Worm (Caenorhabditis elegans): ENCODE data around the gene mnp-1.

Gene mnp-1

DNA sequence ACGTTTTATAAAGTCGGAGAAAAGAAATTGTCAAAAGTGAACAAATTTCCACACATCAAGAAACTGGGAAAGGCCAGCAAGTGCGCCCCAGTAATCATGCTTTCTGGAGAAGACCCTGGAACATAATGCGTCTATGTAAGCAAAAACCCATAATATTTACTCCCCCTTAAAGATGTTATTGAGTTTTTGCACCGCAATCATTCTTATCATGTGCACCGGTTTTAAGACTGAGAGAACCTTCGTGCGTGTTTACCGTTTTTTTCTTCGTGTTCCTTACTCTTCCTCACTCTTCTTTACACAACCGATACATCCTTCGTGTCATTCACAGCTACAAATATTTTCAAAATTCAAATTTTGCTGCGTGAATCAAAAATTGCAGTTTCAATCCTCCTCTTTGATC is 16.5 kb downstream of the mnp-1 start:
- TF ChIP-seq rnt-1 (tag; optimal IDR thresholded peaks at IDR 0.05) (no peak), nhr-90 (tag; optimal IDR thresholded peaks at IDR 0.05; ENCODE audit: poor library complexity) (no peak), ztf-4 (tag; optimal IDR thresholded peaks at IDR 0.05) (no peak), ama-1 (optimal IDR thresholded peaks at IDR 0.05) (no peak), zip-4 (GFP tag; optimal IDR thresholded peaks at IDR 0.05) (no peak), nhr-11 (tag; optimal IDR thresholded peaks at IDR 0.05) (no peak)

DNA sequence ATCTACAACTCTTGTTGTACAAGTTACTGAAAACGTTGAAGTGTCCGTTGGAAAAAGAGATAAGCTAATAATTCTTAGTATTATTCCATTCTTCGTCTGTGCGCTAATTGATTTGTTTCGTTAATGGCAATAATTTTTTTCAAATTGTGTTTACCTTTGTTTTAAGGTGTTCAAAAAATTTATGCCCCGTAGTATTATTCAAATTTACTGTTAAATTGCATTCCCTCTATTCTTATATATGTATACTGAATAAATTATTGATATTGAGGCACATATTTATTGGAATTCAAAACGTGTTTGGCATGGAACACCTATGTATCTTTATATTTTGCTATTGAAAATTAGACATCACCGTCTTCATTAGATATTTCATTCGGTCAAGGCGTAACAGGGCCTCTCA is 18.5 kb downstream of the mnp-1 start, which contains the start of gene pals-26:
pals-26 (plus strand) TSS at position 301 of the 400 bp plus-strand sequence.
- no peak for TF ChIP-seq mab-9 (GFP tag; IDR thresholded peaks at IDR 0.05)

DNA sequence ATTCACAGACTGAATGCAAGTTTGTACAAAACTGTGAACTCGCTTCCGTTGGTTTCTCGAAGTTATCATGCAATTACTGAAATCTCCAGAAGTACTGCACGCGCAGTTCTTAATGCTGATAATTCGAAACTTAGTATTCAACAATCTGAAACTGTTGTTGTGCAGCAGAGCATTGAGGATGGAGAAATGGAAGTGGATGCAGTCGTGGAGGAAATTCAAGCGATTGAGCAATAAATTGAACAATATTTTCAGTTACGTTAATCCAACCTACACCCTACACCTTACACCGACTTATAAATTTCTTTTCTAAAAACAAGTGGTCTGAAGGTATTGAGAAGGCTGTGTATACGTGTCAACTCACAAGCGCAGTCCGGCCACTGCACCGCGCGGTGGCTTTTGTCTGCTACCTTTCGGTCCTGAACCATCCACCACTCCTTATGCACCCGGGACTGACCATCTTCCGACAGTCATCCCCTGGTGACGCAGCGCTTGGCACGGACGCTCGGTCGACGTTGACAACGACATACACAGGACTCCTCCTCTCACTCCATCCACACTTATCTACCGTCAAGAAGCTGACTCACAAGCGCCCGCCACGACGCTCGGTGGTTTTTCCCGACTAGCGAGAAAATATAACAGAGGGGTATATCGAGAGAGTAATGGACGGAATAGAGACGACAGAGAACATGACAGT is 22.4 kb downstream of the mnp-1 start:
- TF ChIP-seq dsc-1 (tag; optimal IDR thresholded peaks at IDR 0.05) (peak; percentile 25), dpl-1 (GFP tag; optimal IDR thresholded peaks at IDR 0.05) (peak in 1 of 3 experiments; percentile 5), lir-3 (tag; optimal IDR thresholded peaks at IDR 0.05; ENCODE audit: poor library complexity) (peak; percentile 8), skn-1 (tag; optimal IDR thresholded peaks at IDR 0.05) (peak; percentile 27), tbx-2 (tag; optimal IDR thresholded peaks at IDR 0.05) (peak; percentile 23), nhr-90 (tag; optimal IDR thresholded peaks at IDR 0.05; ENCODE audit: poor library complexity) (peak; percentile 56), nhr-85 (tag) (peak; percentile 56), swsn-7 (tag; optimal IDR thresholded peaks at IDR 0.05) (peak; percentile 52), lsy-2 (tag; optimal IDR thresholded peaks at IDR 0.05) (peak; percentile 30 to 65), lin-35 (GFP tag; optimal IDR thresholded peaks at IDR 0.05) (peak in 1 of 2 experiments; percentile 21), ceh-88 (GFP tag; IDR thresholded peaks at IDR 0.05) (peak; percentile 48; the same call in 1 of the 2 replicates), nhr-71 (tag; optimal IDR thresholded peaks at IDR 0.05) (peak; percentile 62), fkh-8 (tag; optimal IDR thresholded peaks at IDR 0.05) (peak; percentile 29), mdl-1 (tag; optimal IDR thresholded peaks at IDR 0.05) (peak in 1 of 2 experiments; percentile 1), grh-1 (GFP tag; IDR thresholded peaks at IDR 0.05) (0 out of 2 replicates have a peak, but pooled peaks have one; percentile 28), nhr-20 (tag; optimal IDR thresholded peaks at IDR 0.05) (peak; percentile 48), pax-3 (tag; optimal IDR thresholded peaks at IDR 0.05) (peak; percentile 13), nhr-19 (GFP tag; conservative IDR thresholded peaks at IDR 0.05) (peak; percentile 81), elt-3 (tag; optimal IDR thresholded peaks at IDR 0.05) (peak in 1 of 6 experiments; percentile 17), irx-1 (tag; optimal IDR thresholded peaks at IDR 0.05) (peak; percentile 19), blmp-1 (tag; optimal IDR thresholded peaks at IDR 0.05) (peak; percentile 28), isw-1 (GFP tag; IDR thresholded peaks at IDR 0.05) (peak; percentile 8; the same call in 1 of the 2 replicates), xbp-1 (tag; optimal IDR thresholded peaks at IDR 0.05) (peak; percentile 25), C16A3.4 (tag; optimal IDR thresholded peaks at IDR 0.05) (peak; percentile 23), mep-1 (tag; optimal IDR thresholded peaks at IDR 0.05) (peak; percentile 50), rnt-1 (tag; optimal IDR thresholded peaks at IDR 0.05) (peak; percentile 28), nhr-47 (tag; optimal IDR thresholded peaks at IDR 0.05) (peak; percentile 56), aly-2 (tag; optimal IDR thresholded peaks at IDR 0.05) (peak; percentile 30), snu-23 (GFP tag; optimal IDR thresholded peaks at IDR 0.05) (peak; percentile 52), efl-1 (optimal IDR thresholded peaks at IDR 0.05) (peak in 1 of 2 experiments; percentile 38), efl-1 (GFP tag; optimal IDR thresholded peaks at IDR 0.05 in 1 of 2) (peak in 1 of 2 experiments; percentile 61)

DNA sequence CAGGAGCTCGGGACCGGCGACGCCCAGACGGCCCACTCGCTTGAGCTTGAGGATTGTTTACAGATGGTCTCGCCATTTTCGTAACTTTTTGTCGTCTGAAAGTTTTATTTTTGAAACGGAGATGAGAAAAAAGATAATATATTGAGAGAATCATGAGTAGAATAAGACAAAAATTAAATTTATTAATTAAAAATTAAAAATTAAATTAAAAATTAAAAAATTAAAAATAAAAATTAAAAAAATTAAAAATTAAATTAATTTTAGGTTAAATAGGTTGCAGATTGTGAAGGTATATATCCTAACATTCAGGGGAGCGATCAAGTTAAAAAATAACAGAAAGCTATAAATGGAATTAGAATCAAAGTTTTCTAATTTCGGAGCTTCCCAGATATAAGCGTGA is 23.3 kb downstream of the mnp-1 start, which contains the start of gene B0284.3:
B0284.3 (minus strand) TSS at position 101 of the 400 bp plus-strand sequence.
- TF ChIP-seq sptf-1 (tag; optimal IDR thresholded peaks at IDR 0.05) (no peak), ceh-8 (GFP tag; optimal IDR thresholded peaks at IDR 0.05) (no peak), ztf-4 (tag; optimal IDR thresholded peaks at IDR 0.05) (no peak), ceh-90 (tag; optimal IDR thresholded peaks at IDR 0.05) (no peak), nhr-11 (tag; optimal IDR thresholded peaks at IDR 0.05) (no peak), nhr-85 (tag) (no peak), hlh-4 (tag; optimal IDR thresholded peaks at IDR 0.05) (no peak), C16A3.4 (tag; optimal IDR thresholded peaks at IDR 0.05) (no peak), F16B12.6 (tag; optimal IDR thresholded peaks at IDR 0.05) (no peak), nhr-28 (tag; optimal IDR thresholded peaks at IDR 0.05) (no peak), unc-30 (tag; optimal IDR thresholded peaks at IDR 0.05) (no peak), nhr-84 (tag; optimal IDR thresholded peaks at IDR 0.05) (no peak), zip-4 (GFP tag; optimal IDR thresholded peaks at IDR 0.05) (no peak), lin-35 (GFP tag; optimal IDR thresholded peaks at IDR 0.05) (no peak), lsy-2 (tag; optimal IDR thresholded peaks at IDR 0.05) (no peak)

Measured in whole organism, L1 larva.